Worm (Caenorhabditis elegans): ENCODE measurements around the gene npp-18.
A peak's percentile ranks its signal among the peaks of the same experiment; 100 is the strongest.
"Not testable (repeated sequence)": the region's sequence is repeated elsewhere in the genome, so short reads cannot be mapped to it uniquely, and the experiment has no call there.

Gene npp-18

DNA sequence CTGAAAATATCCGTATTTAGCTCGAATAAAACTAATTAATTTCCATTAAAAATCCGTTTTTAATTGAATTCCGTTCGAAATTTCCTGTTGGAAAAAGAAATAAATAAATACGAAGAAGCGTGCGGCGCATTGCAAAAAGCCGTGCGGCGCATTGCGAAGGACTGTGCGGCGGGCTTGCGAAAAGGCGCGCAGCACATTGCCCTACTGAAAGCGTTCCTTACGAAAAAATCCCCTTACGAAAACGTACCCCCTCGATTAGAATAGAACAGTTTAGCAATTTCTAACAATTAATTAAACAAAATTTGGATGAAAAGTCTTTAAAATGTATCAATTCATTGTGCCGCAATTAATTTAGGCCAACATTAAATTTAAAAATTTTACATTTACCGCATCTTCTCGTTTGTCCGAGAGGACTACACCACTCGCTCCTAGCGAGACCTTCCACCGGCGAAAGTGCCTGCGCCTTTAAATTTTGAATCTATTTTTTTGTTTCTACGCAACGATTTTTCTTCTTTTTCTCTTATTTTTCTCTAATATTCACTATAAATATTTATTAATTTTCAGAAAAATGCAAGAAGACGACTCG is at the start of gene npp-18:
TSS of gene npp-18 (plus strand) at position 565 of the 586 bp plus-strand sequence.
- peak; percentile 63 for TF ChIP-seq sma-9 (GFP tag; optimal IDR thresholded peaks at IDR 0.05)
- not testable (repeated sequence) for TF ChIP-seq sma-9 (tag; optimal IDR thresholded peaks at IDR 0.05)
- peak; percentile 78 for TF ChIP-seq gmeb-1 (tag; optimal IDR thresholded peaks at IDR 0.05)
- peak; percentile 56 for TF ChIP-seq sma-3 (GFP tag; optimal IDR thresholded peaks at IDR 0.05)
- TF ChIP-seq fos-1 (tag; optimal IDR thresholded peaks at IDR 0.05), result peak; percentile 33
- TF ChIP-seq crh-2 (tag; optimal IDR thresholded peaks at IDR 0.05), result peak; percentile 60
- peak; percentile 17 for TF ChIP-seq snpc-4 (tag; optimal IDR thresholded peaks at IDR 0.05)
- TF ChIP-seq sem-4 (tag; optimal IDR thresholded peaks at IDR 0.05), result peak; percentile 38
- TF ChIP-seq lsy-2 (tag; optimal IDR thresholded peaks at IDR 0.05), result peak in 1 of 2 experiments; percentile 77
- peak; percentile 45 for TF ChIP-seq blmp-1 (tag; optimal IDR thresholded peaks at IDR 0.05; ENCODE audit: insufficient read depth)
- peak; percentile 58 for TF ChIP-seq unc-55 (GFP tag; optimal IDR thresholded peaks at IDR 0.05)
- peak; percentile 74 for TF ChIP-seq lin-13 (GFP tag; optimal IDR thresholded peaks at IDR 0.05)
- peak; percentile 51 for TF ChIP-seq C34F6.9 (tag; optimal IDR thresholded peaks at IDR 0.05)
- TF ChIP-seq F13H6.1 (tag; optimal IDR thresholded peaks at IDR 0.05), result peak; percentile 61

DNA sequence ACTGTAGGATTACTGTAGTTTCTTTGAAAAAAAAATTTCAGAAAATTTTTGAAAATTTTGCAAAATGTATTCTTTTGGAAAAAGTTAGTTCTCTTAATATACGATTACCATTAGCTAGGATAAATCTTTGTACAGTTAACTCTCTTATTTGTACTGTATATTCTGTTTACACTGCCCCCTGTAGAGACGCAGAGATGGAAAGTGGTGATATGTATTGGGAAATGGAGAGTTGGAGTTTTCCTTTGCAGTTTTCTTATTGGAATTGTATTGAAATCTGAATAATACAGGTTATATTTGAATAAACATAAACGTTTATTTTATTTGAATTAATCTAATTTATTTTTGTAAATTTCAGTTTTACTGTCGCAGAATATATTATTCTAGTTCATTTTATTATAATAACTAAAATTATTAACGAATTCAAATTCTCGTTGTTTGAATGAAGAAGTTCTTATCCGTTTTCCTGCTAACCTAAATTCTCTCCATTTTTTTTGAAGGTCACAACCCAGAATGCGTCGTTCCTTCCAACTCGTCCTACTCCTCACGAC is 42.4 kb upstream of the npp-18 start, which contains the start of gene F56A8.9:
TSS of gene F56A8.9 (plus strand) at position 498 of the 548 bp plus-strand sequence.
- no peak for TF ChIP-seq ceh-16 (tag; optimal IDR thresholded peaks at IDR 0.05)
- no peak for TF ChIP-seq unc-39 (tag; optimal IDR thresholded peaks at IDR 0.05)
- TF ChIP-seq C34F6.9 (tag; optimal IDR thresholded peaks at IDR 0.05), result no peak
- TF ChIP-seq crh-2 (tag; optimal IDR thresholded peaks at IDR 0.05), result no peak
- no peak for TF ChIP-seq aly-2 (tag; optimal IDR thresholded peaks at IDR 0.05)
- no peak for TF ChIP-seq nhr-11 (tag; optimal IDR thresholded peaks at IDR 0.05)
- TF ChIP-seq mdl-1 (tag; optimal IDR thresholded peaks at IDR 0.05), result no peak
- TF ChIP-seq lsy-2 (tag; optimal IDR thresholded peaks at IDR 0.05), result no peak
- TF ChIP-seq nhr-21 (tag; optimal IDR thresholded peaks at IDR 0.05), result no peak
- TF ChIP-seq egl-27 (tag; optimal IDR thresholded peaks at IDR 0.05), result no peak
- TF ChIP-seq lin-13 (GFP tag; optimal IDR thresholded peaks at IDR 0.05), result no peak
- no peak for TF ChIP-seq mbf-1 (tag; optimal IDR thresholded peaks at IDR 0.05)
- TF ChIP-seq Y55F3AM.14 (GFP tag; optimal IDR thresholded peaks at IDR 0.05), result no peak
- TF ChIP-seq lin-11 (tag; optimal IDR thresholded peaks at IDR 0.05), result no peak

DNA sequence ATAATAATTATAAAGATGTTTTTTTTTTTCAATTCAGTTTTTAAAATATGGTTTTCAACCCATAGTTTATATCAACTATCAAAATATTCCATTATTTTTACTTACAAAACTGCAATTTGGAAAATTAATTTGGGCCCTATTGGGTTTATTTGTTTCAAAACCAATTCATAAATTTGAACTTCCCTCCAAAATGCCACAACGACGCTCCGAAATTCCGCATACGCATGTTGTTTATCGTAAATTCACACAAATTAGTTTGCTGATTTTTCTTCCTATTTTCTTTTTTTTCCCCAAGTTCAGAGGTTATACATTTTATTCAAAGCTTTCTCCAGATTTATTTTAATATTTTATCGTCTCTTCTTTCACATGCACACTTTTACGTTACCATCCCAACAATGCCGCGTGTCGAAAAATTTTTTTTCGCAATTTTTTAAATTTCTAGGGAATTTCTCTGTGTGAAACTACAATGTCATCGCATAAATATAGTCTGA is 40.2 kb upstream of the npp-18 start, which contains the start of gene F56A8.3:
TSS of gene F56A8.3 (plus strand) at position 441 of the 491 bp plus-strand sequence.
- TF ChIP-seq egl-27 (tag; optimal IDR thresholded peaks at IDR 0.05) (peak; percentile 55), blmp-1 (tag; optimal IDR thresholded peaks at IDR 0.05; ENCODE audit: insufficient read depth) (peak; percentile 48), gmeb-1 (tag; optimal IDR thresholded peaks at IDR 0.05) (peak; percentile 98), nhr-21 (tag; optimal IDR thresholded peaks at IDR 0.05) (peak; percentile 73), mab-5 (tag; optimal IDR thresholded peaks at IDR 0.05) (peak; percentile 71), C34F6.9 (tag; optimal IDR thresholded peaks at IDR 0.05) (peak; percentile 72), Y55F3AM.14 (GFP tag; optimal IDR thresholded peaks at IDR 0.05) (no peak), ama-1 (optimal IDR thresholded peaks at IDR 0.05) (peak; percentile 71), ZK546.5 (tag; optimal IDR thresholded peaks at IDR 0.05) (no peak), mbf-1 (tag; optimal IDR thresholded peaks at IDR 0.05) (no peak), lsy-2 (tag; optimal IDR thresholded peaks at IDR 0.05) (peak; percentile 69 to 85), ztf-4 (tag; optimal IDR thresholded peaks at IDR 0.05) (peak; percentile 42), alr-1 (tag; optimal IDR thresholded peaks at IDR 0.05) (no peak), nhr-10 (tag; optimal IDR thresholded peaks at IDR 0.05) (peak; percentile 44), nhr-25 (tag; optimal IDR thresholded peaks at IDR 0.05) (peak; percentile 72), lin-13 (GFP tag; optimal IDR thresholded peaks at IDR 0.05) (peak; percentile 74), R02D3.7 (tag; optimal IDR thresholded peaks at IDR 0.05) (peak; percentile 95), nhr-129 (tag; optimal IDR thresholded peaks at IDR 0.05) (peak; percentile 31), sma-9 (GFP tag; optimal IDR thresholded peaks at IDR 0.05) (no peak), sma-9 (tag; optimal IDR thresholded peaks at IDR 0.05) (no peak), nhr-23 (tag; optimal IDR thresholded peaks at IDR 0.05) (no peak), F13H6.1 (tag; optimal IDR thresholded peaks at IDR 0.05) (peak; percentile 42), aly-2 (tag; optimal IDR thresholded peaks at IDR 0.05) (no peak), nhr-6 (tag; optimal IDR thresholded peaks at IDR 0.05) (no peak), unc-62 (GFP tag; optimal IDR thresholded peaks at IDR 0.05) (no peak), unc-55 (GFP tag; optimal IDR thresholded peaks at IDR 0.05) (peak; percentile 90), elt-1 (tag; optimal IDR thresholded peaks at IDR 0.05) (no peak), sem-4 (tag; optimal IDR thresholded peaks at IDR 0.05) (peak; percentile 82), ceh-82 (tag; optimal IDR thresholded peaks at IDR 0.05) (no peak), skn-1 (tag; optimal IDR thresholded peaks at IDR 0.05) (no peak), ceh-16 (tag; optimal IDR thresholded peaks at IDR 0.05) (no peak), nhr-11 (tag; optimal IDR thresholded peaks at IDR 0.05) (no peak), nhr-77 (tag; optimal IDR thresholded peaks at IDR 0.05) (no peak), snpc-4 (tag; optimal IDR thresholded peaks at IDR 0.05) (no peak), nhr-237 (tag; optimal IDR thresholded peaks at IDR 0.05) (no peak), zag-1 (tag; optimal IDR thresholded peaks at IDR 0.05) (no peak), lin-39 (tag; optimal IDR thresholded peaks at IDR 0.05) (no peak), fos-1 (tag; optimal IDR thresholded peaks at IDR 0.05) (peak; percentile 30), sma-3 (GFP tag; optimal IDR thresholded peaks at IDR 0.05) (peak; percentile 81), mdl-1 (tag; optimal IDR thresholded peaks at IDR 0.05) (no peak), elt-3 (tag; optimal IDR thresholded peaks at IDR 0.05) (no peak), unc-39 (tag; optimal IDR thresholded peaks at IDR 0.05) (no peak), peb-1 (tag; optimal IDR thresholded peaks at IDR 0.05) (no peak)

All from whole organism, L2 larva.